Worm (Caenorhabditis elegans) whole organism, L4 larva: ENCODE measurements around the gene eff-1.

Source experiments
- daf-8 ChIP-seq: fragments of 200-800 bp; sonication (Bioruptor generic); IDR thresholded peaks from 2 replicates; pipeline ENCODE4 v1.3.6; 2022; ENCODE audit warnings: missing genetic modification characterization, missing compliant biosample characterization
- dve-1 ChIP-seq: sonication (generic microtip); optimal IDR thresholded peaks from 2 replicates; lab custom pipeline; 2017; ENCODE audit warnings: antibody characterized with exemption, mild to moderate bottlenecking, missing genetic modification characterization, missing compliant biosample characterization; ENCODE audit not compliant: insufficient read depth
- hif-1 ChIP-seq, 2 experiments: sonication (generic microtip); optimal IDR thresholded peaks; 2 replicates each; lab custom pipeline; 2016 to 2017; ENCODE audit warnings: missing compliant biosample characterization in 2 of 2, missing genetic modification characterization in 2 of 2, missing genetic modification reagents in 2 of 2, missing genotype in 2 of 2, mild to moderate bottlenecking in 1 of 2
- pqm-1 ChIP-seq: sonication (generic microtip); optimal IDR thresholded peaks from 2 replicates; lab custom pipeline; 2017; ENCODE audit warnings: missing biosample characterization, missing genetic modification characterization
- set-16 ChIP-seq: fragments of 200-800 bp; sonication (Bioruptor generic); IDR thresholded peaks from 2 replicates; pipeline ENCODE4 v1.3.6; 2022; ENCODE audit warnings: missing genetic modification reagents, missing genetic modification characterization, missing compliant biosample characterization
- vab-7 ChIP-seq: fragments of 200-800 bp; sonication (Bioruptor generic); IDR thresholded peaks from 2 replicates; pipeline ENCODE4 v1.3.6; 2022; ENCODE audit warnings: missing genetic modification reagents, missing genetic modification characterization, missing compliant biosample characterization
- ztf-11 ChIP-seq: fragments of 150-350 bp; optimal IDR thresholded peaks from 2 replicates; lab custom pipeline; 2014; ENCODE audit warnings: missing biosample characterization, missing genetic modification characterization

- no peak for TF ChIP-seq pqm-1 (tag; lab: Kevin White, UChicago)
- TF ChIP-seq hif-1 (tag; optimal IDR thresholded peaks at IDR 0.05; lab: Kevin White, UChicago), result no peak
- TF ChIP-seq vab-7 (GFP tag; lab: Robert Waterston, UW), result no peak
- TF ChIP-seq daf-8, result no peak
- TF ChIP-seq dve-1 (tag; lab: Kevin White, UChicago), result no peak
- no peak for TF ChIP-seq set-16
- no peak for TF ChIP-seq ztf-11
Measured at ce11 chrII:8381197-8381596, 34.7 kb downstream of the eff-1 start, which contains the start of gene F49E12.12.
